Worm (Caenorhabditis elegans) whole organism, dauer: ENCODE results near the gene tmem-17.

Experiments
- unc-62 ChIP-seq: sonication (generic microtip); optimal IDR thresholded peaks from 2 replicates; lab custom pipeline; 2017; ENCODE audit warnings: missing biosample characterization, missing genetic modification reagents, missing genetic modification characterization

tmem-17 gene

DNA sequence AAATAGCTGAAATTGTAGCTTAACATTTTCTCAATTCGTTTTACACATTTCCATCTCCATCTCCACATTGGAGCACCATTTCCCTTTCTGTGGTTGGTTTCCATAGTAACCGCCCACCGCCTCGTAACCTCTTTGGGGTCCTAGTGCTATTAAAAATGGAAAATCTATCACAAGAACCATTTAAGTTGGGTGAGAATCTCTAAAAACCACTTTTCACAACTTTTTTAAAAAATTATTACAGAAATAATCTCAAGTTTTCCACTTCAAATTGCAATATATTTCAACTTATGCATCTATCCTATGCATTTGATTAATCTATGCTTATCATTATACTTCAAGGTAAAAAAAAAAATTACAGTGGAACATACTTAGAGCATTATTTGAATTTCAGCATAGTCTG lies at the start of gene tmem-17:
Gene tmem-17, plus strand, starts transcription at position 301 of the 400 bp plus-strand sequence.
- no peak for TF ChIP-seq unc-62 (GFP tag; lab: Kevin White, UChicago)

DNA sequence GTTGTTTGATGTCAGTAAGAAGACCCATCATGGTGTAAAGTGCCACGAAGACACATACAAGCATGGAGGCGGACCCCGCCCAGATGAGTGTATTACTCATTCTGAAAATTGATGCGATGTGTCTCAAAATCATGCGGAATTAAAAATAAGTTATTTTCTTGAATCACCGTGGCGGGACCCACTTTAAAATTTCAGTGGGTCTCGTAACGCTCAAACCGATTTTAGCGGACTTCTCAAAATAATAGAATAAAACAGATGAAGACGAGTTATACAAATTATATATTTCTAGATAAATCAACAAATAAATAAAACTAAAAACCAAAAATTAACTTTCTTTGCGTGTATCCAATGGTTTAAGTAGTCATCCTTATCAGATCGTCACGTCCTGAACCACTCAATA lies 49.6 kb upstream of the tmem-17 start, which contains the start of gene col-8:
Gene col-8, minus strand, starts transcription at position 101 of the 400 bp plus-strand sequence.
- no peak for TF ChIP-seq unc-62 (GFP tag; lab: Kevin White, UChicago)

DNA sequence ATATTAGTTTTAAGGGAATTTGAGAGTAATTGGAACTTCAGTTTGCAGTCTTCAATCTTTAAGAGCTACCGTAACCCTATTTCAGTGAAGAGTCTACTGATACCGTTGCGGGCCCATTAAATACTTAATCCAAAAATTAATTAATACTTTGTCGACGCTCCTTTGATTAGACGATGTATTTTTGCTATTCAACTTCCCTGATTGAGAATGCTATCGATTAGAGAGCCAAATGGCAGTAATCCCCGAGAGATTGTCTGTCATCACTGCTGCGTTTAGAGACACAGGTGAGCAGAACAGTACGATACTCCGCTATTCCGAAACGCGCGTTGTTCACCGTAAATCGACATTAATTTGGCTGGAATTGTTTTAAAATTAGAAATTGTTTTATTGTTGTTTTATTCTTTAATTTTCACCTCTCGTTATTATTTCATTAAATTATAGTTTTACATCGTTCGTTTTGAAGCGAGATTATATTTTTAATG lies 48.9 kb upstream of the tmem-17 start, which contains the start of gene rfl-1:
Gene rfl-1, plus strand, starts transcription at position 51 of the 482 bp plus-strand sequence.
- TF ChIP-seq unc-62 (GFP tag; lab: Kevin White, UChicago) = no peak

DNA sequence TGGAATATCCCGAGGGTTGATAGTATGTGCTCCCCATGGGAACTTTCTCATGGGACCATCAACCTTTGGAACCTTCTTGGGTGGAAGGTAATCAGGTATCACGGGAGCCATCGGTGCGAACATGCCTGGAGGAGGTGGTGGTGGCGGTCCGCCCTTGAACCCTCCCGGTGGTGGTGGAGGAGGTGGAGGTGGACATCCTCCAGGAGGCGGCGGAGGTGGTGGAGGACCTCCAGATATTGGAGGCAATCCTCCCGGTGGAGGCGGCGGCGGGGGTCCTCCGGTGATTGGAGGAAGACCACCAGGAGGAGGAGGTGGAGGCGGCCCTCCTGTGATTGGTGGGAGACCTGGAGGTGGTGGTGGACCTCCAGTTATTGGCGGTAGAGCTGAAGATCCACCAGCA lies 44.2 kb upstream of the tmem-17 start:
- no peak for TF ChIP-seq unc-62 (GFP tag; lab: Kevin White, UChicago)

DNA sequence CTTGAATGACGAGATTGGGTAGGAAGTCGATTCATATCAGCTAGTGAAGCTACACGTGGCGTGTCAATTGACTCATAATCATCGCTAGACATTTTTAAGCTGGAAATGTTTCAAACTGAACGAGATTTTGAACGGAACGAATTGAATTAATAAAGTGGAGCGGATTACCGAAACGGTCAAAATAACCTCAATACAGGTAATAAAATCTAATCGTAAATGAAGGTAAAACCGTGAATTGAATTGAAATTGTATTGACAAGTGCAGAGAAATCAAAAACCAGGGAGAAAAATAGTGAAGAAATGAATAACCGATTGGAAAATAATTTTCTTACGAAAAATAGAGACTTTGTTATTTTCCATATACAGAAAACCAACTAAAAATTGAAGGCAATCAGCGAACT lies 41.0 kb upstream of the tmem-17 start, which contains the start of gene cyk-1:
Gene cyk-1, minus strand, starts transcription at position 101 of the 400 bp plus-strand sequence.
- TF ChIP-seq unc-62 (GFP tag; lab: Kevin White, UChicago) = no peak

DNA sequence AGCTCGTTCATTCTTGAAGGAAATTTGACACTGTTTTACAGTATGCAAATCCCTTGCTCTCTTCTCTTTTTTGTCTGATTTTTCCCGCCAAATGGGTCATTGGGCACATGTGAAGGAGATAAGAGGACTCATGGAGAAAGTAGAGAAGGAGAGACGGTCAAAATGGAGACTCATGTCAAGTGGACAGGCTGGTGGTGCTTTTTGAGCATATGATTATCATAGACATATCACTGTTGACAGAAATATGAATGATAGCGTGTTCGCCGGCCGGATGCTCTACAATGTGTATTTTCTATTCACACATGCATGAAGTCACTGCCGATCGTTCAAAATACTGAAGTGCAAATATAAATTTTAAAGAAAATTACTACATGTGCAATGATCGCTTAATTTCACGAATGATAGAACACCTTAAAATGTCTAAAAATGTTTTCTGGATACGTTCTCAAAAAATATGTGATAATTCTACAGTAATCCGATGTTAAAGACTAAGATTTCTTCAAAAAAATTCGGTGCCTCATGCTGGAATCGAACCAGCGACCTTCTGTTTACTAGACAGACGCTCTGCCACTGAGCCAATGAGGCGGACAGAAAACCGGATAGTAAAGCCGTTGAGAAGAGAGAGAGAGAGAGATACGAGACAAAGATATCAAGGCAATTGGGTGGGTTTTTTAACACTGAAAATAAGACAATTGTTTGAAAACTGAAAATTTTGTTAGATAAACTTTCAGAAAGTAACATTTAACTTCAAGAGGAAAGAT lies 39.9 kb upstream of the tmem-17 start:
- TF ChIP-seq unc-62 (GFP tag; lab: Kevin White, UChicago) = no peak

DNA sequence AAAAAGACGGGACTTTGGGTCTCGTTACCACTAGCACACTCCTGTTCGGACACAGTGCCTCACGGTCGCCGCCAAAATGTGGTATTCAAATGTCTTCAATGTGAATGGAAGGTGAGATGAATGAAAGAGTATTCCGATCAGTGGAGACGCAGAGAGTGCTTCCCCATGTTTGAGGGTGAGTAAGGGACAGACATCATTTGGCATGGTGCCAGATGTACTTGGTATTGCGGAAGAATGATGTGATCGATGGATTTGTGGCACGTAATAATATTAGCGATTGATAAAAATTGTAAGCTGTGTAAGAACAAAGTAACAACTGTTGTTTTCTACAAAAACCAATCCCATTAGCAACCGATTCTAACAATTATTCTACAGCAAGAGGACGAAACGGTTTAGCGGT lies 38.0 kb upstream of the tmem-17 start:
- no peak for TF ChIP-seq unc-62 (GFP tag; lab: Kevin White, UChicago)

DNA sequence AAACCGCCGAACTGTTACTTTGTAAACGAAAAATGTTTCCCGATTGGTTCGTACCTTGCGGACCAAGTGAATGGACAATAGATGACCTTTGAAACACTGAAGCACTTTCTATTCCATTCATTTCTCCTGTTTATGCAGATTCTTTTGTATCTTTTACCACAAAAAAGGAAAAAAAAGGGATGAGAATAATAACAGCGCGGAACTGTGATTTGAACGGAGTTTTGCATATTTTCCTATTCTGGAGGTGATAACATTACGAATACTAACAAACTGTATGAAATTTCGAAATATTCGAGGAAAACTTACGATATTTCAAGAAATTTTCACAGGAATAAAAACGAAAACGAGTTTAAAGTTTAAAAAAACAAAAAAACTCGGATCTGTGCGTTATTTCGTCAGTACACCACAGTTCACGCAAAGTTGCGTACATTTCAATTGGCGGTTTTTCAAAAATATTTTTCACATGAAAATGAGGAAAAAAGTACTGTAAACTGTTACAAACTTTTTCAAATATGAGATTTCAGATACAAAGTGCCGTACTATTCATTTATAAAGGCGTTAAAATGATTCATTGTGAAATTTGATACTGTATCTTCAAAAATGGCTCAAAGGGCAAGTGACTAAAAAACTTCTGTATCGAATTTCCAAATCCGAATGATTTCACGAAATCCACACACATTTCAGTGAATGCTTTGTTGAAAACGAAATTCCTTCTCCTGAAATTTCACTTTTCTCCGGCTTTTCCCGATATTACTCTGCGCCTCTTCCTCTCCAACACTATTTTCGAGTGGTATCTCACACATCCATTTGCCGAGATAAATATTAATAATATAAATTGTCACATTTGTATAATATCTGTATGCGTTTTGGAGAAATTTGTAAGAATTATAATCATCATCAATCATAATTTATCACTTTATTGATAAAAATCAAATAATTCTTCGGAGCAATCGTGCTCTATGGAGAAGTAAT lies 35.5 kb upstream of the tmem-17 start:
- no peak for TF ChIP-seq unc-62 (GFP tag; lab: Kevin White, UChicago)

DNA sequence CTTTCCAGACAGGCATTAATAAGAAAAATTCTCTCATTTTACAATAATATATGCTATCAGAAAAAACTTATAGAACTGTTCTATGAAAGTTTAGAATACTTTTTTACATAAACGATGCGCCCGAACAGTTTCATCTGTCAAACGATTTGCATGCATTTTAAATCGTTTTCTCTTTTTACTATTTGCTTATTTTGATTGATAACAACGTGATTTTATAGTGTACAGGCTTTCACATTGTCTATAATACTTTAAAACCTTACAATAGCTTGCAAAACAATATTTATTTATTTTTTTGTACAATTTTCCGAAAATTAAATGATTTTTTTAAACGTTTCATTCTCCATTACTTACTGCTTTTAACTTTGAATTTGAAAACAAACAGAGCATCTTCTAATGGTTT lies 24.4 kb upstream of the tmem-17 start, which contains the start of gene R01H2.7:
Gene R01H2.7, minus strand, starts transcription at position 101 of the 400 bp plus-strand sequence.
- TF ChIP-seq unc-62 (GFP tag; lab: Kevin White, UChicago) = no peak

DNA sequence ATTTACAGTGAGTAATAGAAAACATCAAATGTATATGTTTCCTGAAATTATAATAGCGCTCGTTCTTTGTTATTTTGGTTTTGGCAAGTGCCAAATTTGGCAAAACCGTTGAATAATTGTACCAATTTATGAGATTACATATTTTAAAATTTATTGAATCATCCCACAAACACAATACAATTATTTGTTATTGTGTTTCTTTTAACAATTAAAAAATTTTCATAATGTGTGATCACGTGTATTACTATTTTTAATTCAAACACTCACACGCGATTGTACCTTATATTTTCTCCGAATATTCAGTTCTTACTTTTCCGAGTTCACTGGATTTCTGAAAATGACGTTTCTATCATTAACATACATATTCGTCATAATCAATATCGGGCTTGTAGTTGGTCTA lies 13.8 kb upstream of the tmem-17 start, which contains the start of gene R01H2.2:
Gene R01H2.2, plus strand, starts transcription at position 301 of the 400 bp plus-strand sequence.
- TF ChIP-seq unc-62 (GFP tag; lab: Kevin White, UChicago) = no peak

DNA sequence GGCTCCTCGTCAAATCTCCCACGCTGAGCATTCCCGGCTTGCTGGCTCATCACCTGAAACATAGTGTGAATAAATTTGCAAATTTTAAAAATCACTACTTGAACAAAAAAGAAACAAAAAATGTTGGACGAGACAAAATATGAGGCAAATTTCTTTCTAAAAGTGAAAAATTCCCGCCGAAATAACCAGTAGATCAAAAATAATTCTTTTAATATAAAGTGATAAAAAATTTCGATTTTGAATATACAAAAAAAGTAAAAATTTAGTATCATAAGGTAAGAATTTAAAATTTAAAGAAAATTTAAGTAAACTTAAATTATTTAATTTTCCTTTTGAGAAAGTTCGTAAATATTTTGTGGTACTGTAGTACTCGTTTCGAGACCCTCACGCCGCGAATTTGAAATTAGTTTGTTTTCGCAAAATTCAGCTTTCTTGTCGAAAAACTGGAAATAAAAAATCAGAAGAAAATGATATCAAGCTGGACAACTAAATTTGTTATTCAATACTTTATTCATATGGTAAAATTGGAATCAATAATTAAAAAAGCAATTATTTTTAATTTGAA lies 9.5 kb upstream of the tmem-17 start, which contains the start of gene egg-2:
Gene egg-2, minus strand, starts transcription at position 53 of the 565 bp plus-strand sequence.
- no peak for TF ChIP-seq unc-62 (GFP tag; lab: Kevin White, UChicago)

DNA sequence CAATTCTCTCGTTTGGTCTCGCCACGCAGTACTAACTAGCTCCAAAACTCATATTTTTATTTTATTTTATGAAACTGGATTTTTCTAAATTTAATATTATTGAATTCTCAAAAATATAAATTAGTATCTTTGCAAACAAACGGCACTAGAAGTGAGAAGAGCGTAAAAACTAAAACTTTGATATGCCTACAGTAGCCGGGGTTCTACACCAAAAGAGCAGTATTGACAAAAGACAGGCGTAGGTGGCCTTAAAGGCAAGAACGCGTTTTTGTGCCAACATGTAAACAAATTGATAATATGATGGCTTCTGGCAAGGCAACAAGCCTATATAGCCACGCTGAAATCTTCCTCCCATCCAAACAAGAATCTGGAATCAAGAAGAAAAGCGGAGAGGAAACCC lies 7.5 kb upstream of the tmem-17 start, which contains the start of gene R01H2.1:
Gene R01H2.1, plus strand, starts transcription at position 301 of the 400 bp plus-strand sequence.
- no peak for TF ChIP-seq unc-62 (GFP tag; lab: Kevin White, UChicago)

DNA sequence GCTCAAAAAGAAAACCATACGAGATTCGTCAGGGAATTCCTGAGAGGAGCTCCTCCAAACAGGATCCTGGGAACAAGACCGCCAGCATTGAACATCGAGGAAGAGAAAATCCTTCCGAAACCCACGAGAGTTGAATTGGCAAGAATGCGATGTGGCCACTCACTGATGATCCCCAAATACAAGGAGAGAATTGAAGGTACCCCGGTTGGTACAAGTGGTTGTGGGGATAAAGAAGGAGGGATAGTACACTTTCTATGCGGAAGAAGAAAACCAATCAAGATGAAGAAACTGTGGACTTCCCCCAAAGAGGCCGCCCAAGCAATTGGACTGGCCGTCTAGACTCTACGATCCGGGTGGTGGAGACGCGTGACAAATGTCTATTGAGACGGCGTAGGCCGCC lies 7.0 kb upstream of the tmem-17 start:
- TF ChIP-seq unc-62 (GFP tag; lab: Kevin White, UChicago) = no peak

DNA sequence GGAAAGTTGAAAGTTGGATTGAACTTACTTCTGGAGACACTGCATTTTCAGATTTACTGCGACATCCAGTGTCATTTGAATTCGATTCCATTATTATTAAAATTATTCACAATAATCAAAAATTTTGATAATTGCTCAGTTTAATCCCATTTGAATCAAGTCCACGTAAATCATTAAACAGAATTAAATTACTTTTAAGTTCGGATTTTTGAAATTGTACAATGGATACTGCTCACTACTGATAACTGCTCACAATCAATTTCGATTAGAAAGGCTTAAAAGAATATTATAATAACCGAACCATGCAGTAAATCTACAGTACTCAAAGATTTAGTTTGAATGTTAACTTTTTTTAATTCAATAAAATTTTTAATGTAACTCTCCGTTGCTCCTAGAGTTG lies 5.9 kb upstream of the tmem-17 start, which contains the start of gene R01H2.4:
Gene R01H2.4, minus strand, starts transcription at position 101 of the 400 bp plus-strand sequence.
- no peak for TF ChIP-seq unc-62 (GFP tag; lab: Kevin White, UChicago)

DNA sequence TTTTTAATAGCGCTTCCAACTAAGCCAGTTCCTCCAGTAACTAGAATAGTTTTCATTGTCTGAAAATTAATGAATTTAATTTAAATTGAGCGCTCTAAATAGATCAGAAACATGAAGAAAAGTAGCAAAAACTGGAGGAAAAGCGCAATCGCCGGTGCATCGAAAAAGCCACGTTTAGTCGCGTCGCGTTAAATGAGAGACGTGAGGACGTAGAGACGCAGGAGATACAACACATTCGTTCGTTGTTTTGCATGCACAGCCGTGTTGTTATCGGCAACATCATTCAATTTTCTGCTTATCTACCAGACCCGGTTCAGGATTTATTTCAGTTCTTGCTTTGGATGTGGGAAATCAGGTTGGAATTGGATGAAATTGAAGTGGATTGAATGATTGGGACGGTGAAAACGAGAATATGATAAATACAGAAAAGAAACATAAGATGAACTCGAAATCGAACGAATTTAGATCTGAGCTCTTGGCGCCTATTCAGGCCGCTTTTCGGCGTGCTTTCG lies 2.6 kb upstream of the tmem-17 start, which contains the start of gene ger-1:
Gene ger-1, minus strand, starts transcription at position 93 of the 512 bp plus-strand sequence.
- TF ChIP-seq unc-62 (GFP tag; lab: Kevin White, UChicago) = no peak
